Worm (Caenorhabditis elegans): ENCODE data around the gene C01G12.5.

- no peak for TF ChIP-seq F37B4.10 (GFP tag; IDR thresholded peaks at IDR 0.05)
- no peak for TF ChIP-seq mxl-1 (tag; optimal IDR thresholded peaks at IDR 0.05)
- TF ChIP-seq unc-62 (GFP tag; optimal IDR thresholded peaks at IDR 0.05) = no peak
- TF ChIP-seq lag-1 (GFP tag; IDR thresholded peaks at IDR 0.05) = no peak
- no peak for TF ChIP-seq gei-17 (GFP tag; optimal IDR thresholded peaks at IDR 0.05)
- TF ChIP-seq zfh-2 (GFP tag; conservative IDR thresholded peaks at IDR 0.05) = no peak
- no peak for TF ChIP-seq chd-7 (tag; optimal IDR thresholded peaks at IDR 0.05)
- TF ChIP-seq sdz-38 (tag; optimal IDR thresholded peaks at IDR 0.05) = no peak
- no peak for TF ChIP-seq ceh-58 (GFP tag; IDR thresholded peaks at IDR 0.05)
- no peak for TF ChIP-seq C06A6.2 (GFP tag; conservative IDR thresholded peaks at IDR 0.05)
- no peak for TF ChIP-seq hsf-1 (GFP tag; IDR thresholded peaks at IDR 0.05)
- no peak for TF ChIP-seq F52B5.7 (tag; optimal IDR thresholded peaks at IDR 0.05)
- no peak for TF ChIP-seq lin-54 (GFP tag; optimal IDR thresholded peaks at IDR 0.05)
- TF ChIP-seq snpc-1.3 (tag; optimal IDR thresholded peaks at IDR 0.05; ENCODE audit: insufficient read depth) = no peak
Observed at ce11 chrII:14576429-14576828, 10.9 kb downstream of the C01G12.5 start, which contains the start of gene C01G12.13.

All from whole organism, young adult.